Fruit fly (Drosophila melanogaster) whole organism, adult: ENCODE results near the gene pelo.

Source experiments
- Clk ChIP-seq: fragments of 200-800 bp; sonication (Bioruptor generic); optimal IDR thresholded peaks from 2 replicates; lab custom pipeline; 2017; ENCODE audit warnings: missing biosample characterization, missing genetic modification characterization
- Crg-1 ChIP-seq: fragments of 200-800 bp; sonication (Bioruptor generic); optimal IDR thresholded peaks from 2 replicates; lab custom pipeline; 2016; ENCODE audit warnings: missing biosample characterization, missing genetic modification characterization
- Hr96 ChIP-seq: fragments of 200-800 bp; sonication (Bioruptor generic); optimal IDR thresholded peaks from 2 replicates; lab custom pipeline; 2016; ENCODE audit warnings: missing biosample characterization, missing genetic modification characterization
- bab1 ChIP-seq: fragments of 200-800 bp; sonication (Bioruptor generic); optimal IDR thresholded peaks from 3 replicates; lab custom pipeline; 2019; ENCODE audit warnings: missing biosample characterization, mild to moderate bottlenecking, missing genetic modification characterization, moderate library complexity
- kay ChIP-seq: fragments of 200-800 bp; sonication (Bioruptor generic); peaks from one replicate; lab custom pipeline; 2016; ENCODE audit warnings: missing biosample characterization, missing genetic modification characterization, borderline replicate concordance
- pad ChIP-seq: fragments of 200-800 bp; sonication (Bioruptor generic); optimal IDR thresholded peaks from 3 replicates; lab custom pipeline; 2017; ENCODE audit warnings: missing biosample characterization, missing genetic modification characterization, mild to moderate bottlenecking, moderate library complexity, missing genetic modification reagents

DNA sequence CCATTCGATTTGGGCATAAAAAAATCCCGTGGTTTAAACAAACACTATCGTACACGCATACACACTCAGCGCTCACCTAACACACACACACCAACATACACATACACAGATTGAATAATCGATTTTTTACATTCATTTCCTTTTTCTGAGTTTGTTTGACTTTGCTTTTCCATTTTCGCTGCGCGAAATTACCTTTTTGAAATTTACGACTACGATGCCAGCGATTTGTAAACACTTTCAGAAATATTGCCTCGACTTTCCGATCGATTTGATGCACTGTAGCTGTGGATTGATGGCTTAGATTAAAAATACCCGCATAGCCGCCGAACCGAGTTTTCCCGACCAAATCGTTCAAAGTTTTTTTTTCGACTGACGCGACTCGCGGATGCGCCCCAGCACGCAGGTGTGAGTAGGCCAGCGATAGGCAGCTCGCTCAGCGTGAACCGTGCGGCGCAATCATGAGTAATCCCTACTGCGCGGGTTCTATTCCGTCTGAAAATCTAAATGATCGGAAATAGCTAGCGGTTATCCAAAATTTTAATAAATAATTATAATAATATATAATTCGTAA lies 1.6 kb upstream of the pelo start, which contains the start of gene Pka-C1:
- TF ChIP-seq pad (GFP tag; lab: Kevin White, UChicago) (no peak), Clk (GFP tag; lab: Kevin White, UChicago) (no peak), Crg-1 (GFP tag; lab: Kevin White, UChicago) (no peak), kay (GFP tag; lab: Kevin White, UChicago) (no peak), Hr96 (GFP tag; lab: Kevin White, UChicago) (no peak), bab1 (GFP tag; lab: Kevin White, UChicago) (no peak)
